Worm (Caenorhabditis elegans): Measurements from ENCODE around the gene trx-2.

DNA sequence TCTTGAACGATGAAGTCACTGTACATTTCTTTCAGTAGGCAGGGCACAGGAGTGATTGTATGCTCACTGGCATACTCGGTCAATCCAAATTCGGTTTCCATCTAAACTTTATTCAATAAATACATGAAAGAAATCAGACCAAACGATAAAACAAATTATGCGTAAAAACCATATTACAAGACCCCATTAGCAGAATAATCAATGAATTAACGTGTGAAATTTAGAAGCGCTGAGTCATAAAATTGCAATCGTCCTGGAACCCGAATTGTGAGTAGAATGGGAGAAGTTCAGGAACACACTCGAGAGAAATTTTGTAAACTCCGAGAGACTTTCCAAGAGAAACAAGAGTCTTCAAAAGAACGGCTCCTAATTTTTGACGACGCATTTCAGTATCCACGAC lies 5.0 kb downstream of the trx-2 start, which contains the start of gene B0024.11:
- TF ChIP-seq elt-2 (tag; optimal IDR thresholded peaks at IDR 0.05) (no peak), ahr-1 (tag; optimal IDR thresholded peaks at IDR 0.05) (no peak), pqm-1 (tag; optimal IDR thresholded peaks at IDR 0.05) (no peak), ttx-3 (tag; optimal IDR thresholded peaks at IDR 0.05) (no peak)

Measured in whole organism, late embryonic.